Fruit fly (Drosophila melanogaster): Measurements from ENCODE around the gene Meics.
A peak's percentile ranks its signal among the peaks of the same experiment; 100 is the strongest.

Gene Meics

dm6 chr3L:13934902-13935301 is 29.6 kb downstream of the Meics start:
- no peak for TF ChIP-seq noc (tag; optimal IDR thresholded peaks at IDR 0.05)

- TF ChIP-seq noc (tag; optimal IDR thresholded peaks at IDR 0.05), result no peak
Measured at dm6 chr3L:13928769-13929594, 35.5 kb downstream of the Meics start, which contains the start of the genes CG8833 and DCTN1-p150. Gene CG8833, minus strand, starts transcription at chr3L:13929000. Gene DCTN1-p150, plus strand, starts transcription at chr3L:13929387.

dm6 chr3L:13925117-13925726 is 39.3 kb downstream of the Meics start, which contains the start of gene Rgl:
Gene Rgl, minus strand, starts transcription at chr3L:13925335.
- TF ChIP-seq noc (tag; optimal IDR thresholded peaks at IDR 0.05), result no peak

DNA sequence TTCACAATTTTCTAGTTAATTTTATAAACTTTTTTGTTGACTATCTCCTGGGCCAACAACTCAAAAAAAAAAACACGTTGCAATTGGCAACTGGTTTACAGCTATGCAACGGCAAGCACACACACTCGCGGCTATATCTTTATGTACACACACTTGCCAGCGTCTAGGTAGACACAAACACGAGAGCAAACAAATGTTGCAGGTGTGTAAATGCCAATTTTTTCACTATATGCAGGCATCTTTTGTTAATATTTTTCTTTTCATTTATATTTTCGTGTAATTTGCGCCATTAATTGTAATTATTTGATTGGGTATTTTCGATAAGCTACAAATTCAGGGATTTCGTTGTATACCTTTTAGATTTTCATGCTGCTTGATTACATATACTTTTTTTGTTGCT is 39.9 kb downstream of the Meics start:
- TF ChIP-seq noc (tag; optimal IDR thresholded peaks at IDR 0.05), result no peak

DNA sequence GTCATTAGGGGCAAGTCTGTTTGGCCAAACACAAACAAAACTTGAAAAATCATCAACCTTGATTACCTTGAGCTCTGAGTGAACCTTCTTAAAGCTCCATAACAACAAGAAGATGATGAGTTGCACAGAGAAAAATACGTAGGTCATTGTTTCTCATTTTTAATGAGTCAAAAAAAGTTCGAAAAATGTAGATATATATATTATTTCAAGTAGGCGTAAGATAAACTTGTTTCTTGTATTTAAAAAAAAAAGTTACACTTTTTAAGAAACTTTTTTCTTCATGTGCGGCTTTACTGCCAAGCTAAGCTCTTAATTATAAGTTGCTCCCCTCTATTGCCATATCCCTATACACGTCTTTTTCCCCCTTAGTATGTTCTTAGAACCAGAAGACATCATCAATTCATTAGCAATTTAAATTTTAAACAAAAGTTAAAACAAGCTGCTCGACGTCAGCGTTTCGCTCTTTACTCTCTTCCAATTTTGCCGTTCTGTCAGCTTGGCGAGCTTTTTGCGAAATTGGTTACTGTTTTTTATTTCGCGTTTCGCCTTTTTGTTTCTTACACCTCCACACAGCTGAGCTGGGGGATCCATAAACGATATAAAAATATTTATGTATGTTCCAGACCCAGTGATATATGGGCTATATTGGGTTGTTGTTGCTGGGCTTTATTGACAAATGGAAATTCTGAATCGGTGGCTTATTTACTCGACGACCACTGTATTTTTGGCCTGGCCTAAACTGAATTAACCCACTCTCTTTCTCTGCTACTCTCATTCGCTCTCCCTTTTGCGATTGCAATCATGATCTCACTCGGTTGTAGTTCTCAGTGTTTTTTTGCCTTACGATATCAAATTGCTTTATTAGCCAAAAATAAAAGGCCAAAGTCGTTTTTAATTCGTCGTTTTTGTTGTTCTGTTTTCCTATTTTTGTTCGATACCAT is 40.9 kb downstream of the Meics start:
- TF ChIP-seq noc (tag; optimal IDR thresholded peaks at IDR 0.05), result peak; percentile 36

DNA sequence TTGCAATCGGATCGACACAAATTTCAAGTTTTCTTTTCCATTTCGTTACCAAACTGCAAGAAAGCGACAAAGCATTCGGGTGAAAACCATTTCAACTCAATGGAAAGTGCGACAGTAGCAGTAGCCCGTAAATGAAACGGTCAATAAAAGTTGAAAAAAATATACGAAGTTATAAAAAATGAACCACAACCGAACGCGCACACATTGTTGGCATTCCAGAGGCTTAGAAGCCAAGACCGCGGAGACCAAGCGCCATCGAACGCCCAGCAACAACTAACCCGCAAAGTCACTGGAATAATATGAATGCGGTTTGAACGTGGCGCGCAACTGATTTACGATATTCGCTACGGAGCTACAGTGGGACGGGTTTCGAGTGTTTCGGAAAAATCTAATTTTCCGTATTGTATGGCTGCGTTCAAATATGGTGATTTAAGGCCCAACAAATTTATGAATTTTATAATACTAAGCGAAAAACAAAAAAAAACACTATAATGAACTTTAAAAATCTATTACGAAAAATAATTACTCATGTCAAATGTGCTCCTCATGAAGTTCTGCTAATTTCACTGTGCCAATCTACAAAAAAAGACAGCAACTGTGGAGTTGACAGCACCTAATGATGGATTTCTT is 42.4 kb downstream of the Meics start:
- TF ChIP-seq noc (tag; optimal IDR thresholded peaks at IDR 0.05), result peak; percentile 75

DNA sequence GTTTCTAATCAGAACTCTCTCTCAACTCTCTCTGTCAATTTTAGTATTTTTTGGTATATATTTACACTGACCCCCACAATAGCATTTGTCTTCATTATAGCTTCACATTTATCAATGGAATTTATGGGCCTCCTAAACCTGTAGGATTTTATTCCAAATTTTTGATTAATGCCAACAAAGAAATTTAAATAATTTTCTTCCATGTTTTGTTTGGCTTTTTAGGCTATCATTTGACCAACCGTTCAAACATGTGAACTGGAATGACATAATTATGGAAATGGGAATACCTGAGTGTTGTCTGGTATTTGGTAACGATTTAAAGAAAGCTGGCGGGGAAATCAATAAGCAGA is 43.9 kb downstream of the Meics start:
- TF ChIP-seq noc (tag; optimal IDR thresholded peaks at IDR 0.05), result no peak

dm6 chr3L:13919794-13920631 is 44.5 kb downstream of the Meics start:
- peak; percentile 79 for TF ChIP-seq noc (tag; optimal IDR thresholded peaks at IDR 0.05)

DNA sequence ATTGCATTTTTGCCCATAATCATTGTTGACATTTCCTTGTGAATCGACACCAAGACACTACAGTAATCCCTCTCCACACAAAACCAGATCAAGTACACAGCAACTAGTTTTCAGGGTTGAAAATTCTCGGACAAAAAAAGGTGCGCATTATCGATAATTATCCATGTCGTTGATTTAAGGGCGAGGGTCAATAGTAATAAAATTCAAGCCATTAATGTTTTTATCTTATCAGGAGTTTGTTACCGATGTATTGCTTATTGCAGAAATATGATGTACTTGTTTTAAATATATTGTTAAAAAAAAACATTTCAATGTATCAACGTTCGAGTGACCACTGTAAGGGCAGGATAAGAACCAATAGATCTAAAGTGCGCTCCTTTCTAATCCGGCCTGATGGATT is 45.7 kb downstream of the Meics start:
- no peak for TF ChIP-seq noc (tag; optimal IDR thresholded peaks at IDR 0.05)

dm6 chr3L:13917589-13918198 is 46.8 kb downstream of the Meics start:
- TF ChIP-seq noc (tag; optimal IDR thresholded peaks at IDR 0.05), result no peak

dm6 chr3L:13914573-13914972 is 49.9 kb downstream of the Meics start:
- TF ChIP-seq noc (tag; optimal IDR thresholded peaks at IDR 0.05), result no peak

DNA sequence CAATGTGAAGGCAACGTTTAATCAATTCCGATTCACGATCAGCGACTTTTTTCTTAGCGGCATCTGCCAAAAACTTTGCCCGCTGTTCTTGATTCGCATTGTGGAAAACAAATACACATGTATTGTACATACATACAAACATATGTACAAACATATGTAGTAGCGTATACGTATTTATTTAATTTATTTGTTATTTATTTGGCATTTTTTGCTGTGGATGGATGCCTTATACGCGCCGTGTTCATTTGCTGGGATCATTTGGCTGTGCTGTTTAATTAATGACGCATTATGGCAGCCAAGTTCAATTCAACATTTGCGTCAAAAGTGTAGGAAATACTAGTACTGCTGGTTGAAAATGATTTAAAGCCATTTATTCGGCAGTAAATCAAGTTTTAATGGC is 51.7 kb downstream of the Meics start:
- TF ChIP-seq noc (tag; optimal IDR thresholded peaks at IDR 0.05), result peak; percentile 58

Measured in whole organism, larva.